Worm (Caenorhabditis elegans): ENCODE results near the gene AH6.3.

DNA sequence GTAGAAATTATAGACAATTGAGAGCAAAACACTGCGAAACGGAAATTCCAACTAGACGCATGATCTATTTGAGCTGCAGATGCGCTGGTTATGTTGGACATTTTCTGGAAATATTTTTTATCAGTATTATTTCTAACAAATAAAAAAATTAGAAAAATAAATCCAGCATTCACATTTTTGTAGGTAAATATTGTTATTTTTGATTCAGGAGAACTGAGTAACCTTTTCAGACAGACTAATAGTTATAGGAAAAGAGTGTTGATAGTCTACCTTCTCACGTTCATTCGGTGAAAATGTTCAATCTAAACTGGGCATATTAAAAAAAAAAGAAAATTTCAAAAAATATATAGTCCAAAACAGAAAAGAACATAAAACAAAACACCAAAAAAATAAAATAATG lies 2.7 kb downstream of the AH6.3 start, which contains the start of gene sra-1:
- no peak for TF ChIP-seq dao-5 (tag; optimal IDR thresholded peaks at IDR 0.05)
- no peak for TF ChIP-seq him-1 (tag; optimal IDR thresholded peaks at IDR 0.05)
- TF ChIP-seq W03F9.2 (tag; optimal IDR thresholded peaks at IDR 0.05): no peak

All from whole organism, L4/young adult.